Fruit fly (Drosophila melanogaster) whole organism, wandering third instar larva: Measurements from ENCODE around the gene Pus1.

Source experiments
- CrebA ChIP-seq: fragments of 200-800 bp; sonication (Bioruptor generic); optimal IDR thresholded peaks from 2 replicates; lab custom pipeline; 2016; ENCODE audit warnings: missing biosample characterization, mild to moderate bottlenecking, missing genetic modification characterization, borderline replicate concordance
- Dfd ChIP-seq: fragments of >200 bp; optimal IDR thresholded peaks from 2 replicates; lab custom pipeline; 2017; ENCODE audit warnings: missing biosample characterization, missing genetic modification characterization
- HLH106 ChIP-seq: fragments of 200-800 bp; optimal IDR thresholded peaks from 3 replicates; lab custom pipeline; 2019; ENCODE audit warnings: missing biosample characterization, mild to moderate bottlenecking, missing genetic modification characterization, moderate library complexity
- Mio ChIP-seq: sonication (Bioruptor generic); optimal IDR thresholded peaks from 2 replicates; lab custom pipeline; 2016; ENCODE audit warnings: missing biosample characterization, missing genetic modification characterization
- OdsH ChIP-seq: fragments of 200-800 bp; sonication (Bioruptor generic); optimal IDR thresholded peaks from 2 replicates; lab custom pipeline; 2016; ENCODE audit warnings: missing biosample characterization, mild to moderate bottlenecking, missing genetic modification characterization

- no peak for TF ChIP-seq CrebA (GFP tag; lab: Kevin White, UChicago)
- no peak for TF ChIP-seq OdsH
- peak; percentile 5 for TF ChIP-seq HLH106 (tag; lab: Kevin White, UChicago)
- TF ChIP-seq Mio (GFP tag; lab: Kevin White, UChicago) = no peak
- no peak for TF ChIP-seq Dfd (GFP tag; lab: Kevin White, UChicago)
Measured at dm6 chr3R:20592517-20593462, at the start of gene Pus1, which contains the start of gene bon.
